Worm (Caenorhabditis elegans): Measurements from ENCODE around the gene hint-3.

- no peak for TF ChIP-seq aly-2 (tag; optimal IDR thresholded peaks at IDR 0.05)
- no peak for TF ChIP-seq nhr-11 (tag; optimal IDR thresholded peaks at IDR 0.05)
Observed at ce11 chrV:7808444-7808843, 48.2 kb downstream of the hint-3 start.
